Fruit fly (Drosophila melanogaster) S2 (cell line): ENCODE measurements around the gene senju.

ENCODE experiments used
- CG8478 ChIP-seq: fragments of >200 bp; optimal IDR thresholded peaks from 2 replicates; lab custom pipeline; 2018
- CTCF ChIP-seq, 2 experiments: fragments of >200 bp; optimal IDR thresholded peaks; 2 replicates each; lab custom pipeline; 2018

senju gene

DNA sequence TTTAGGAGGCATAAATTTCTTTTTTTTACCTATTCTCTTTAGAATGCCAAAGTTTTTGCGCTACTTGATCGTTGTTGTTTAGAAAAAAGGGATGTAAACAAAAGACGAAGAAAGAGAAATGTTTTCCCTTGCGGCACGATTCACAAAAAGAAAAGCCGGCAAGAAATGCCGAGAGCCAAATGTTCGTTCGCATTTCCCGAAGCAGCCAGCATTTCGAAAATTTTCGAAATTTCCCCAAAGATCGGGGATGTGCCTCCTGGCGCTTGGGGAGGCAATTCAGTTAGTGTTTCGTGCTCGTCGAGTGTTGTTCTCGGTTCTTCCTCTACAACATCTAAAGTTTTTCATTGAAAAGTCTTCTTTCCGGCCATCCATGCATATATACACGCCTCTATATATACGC is 47.9 kb downstream of the senju start, which contains the start of gene Msp300:
Msp300 (plus strand) TSS at position 301 of the 400 bp plus-strand sequence.
- TF ChIP-seq CG8478 (no peak), CTCF (optimal IDR thresholded peaks at IDR 0.05; lab: Kevin White, UChicago) (no peak)

DNA sequence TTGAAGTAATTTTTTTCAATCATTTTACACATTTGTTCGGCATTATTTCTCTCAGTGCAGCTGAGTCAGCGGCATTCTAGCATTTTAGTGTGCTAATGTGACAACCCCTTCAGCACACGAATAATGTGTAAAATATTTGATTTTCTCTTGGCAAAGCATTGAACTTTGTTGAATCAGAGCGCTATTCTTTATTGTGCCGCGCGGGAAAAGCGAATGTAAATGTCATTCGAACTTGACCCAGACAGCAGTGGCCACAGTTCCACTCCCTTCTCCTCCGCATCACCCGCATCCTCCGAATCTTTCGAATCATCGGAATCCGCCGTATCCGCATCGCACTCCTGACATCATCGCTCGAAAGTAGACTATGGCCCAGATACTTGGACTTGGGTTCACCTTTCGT is 51.1 kb downstream of the senju start:
- no peak for TF ChIP-seq CG8478
- no peak for TF ChIP-seq CTCF (optimal IDR thresholded peaks at IDR 0.05; lab: Kevin White, UChicago)
